Worm (Caenorhabditis elegans): Measurements from ENCODE around the gene C48B4.8.

ce11 chrIII:9521410-9522090 lies 39.5 kb downstream of the C48B4.8 start, which contains the start of the genes clu-1 and prp-40:
- peak; percentile 69 for TF ChIP-seq elt-2 (tag; optimal IDR thresholded peaks at IDR 0.05)
- TF ChIP-seq nfya-1 (tag; optimal IDR thresholded peaks at IDR 0.05; ENCODE audit: insufficient read depth), result peak; percentile 91
- TF ChIP-seq snpc-4 (tag; optimal IDR thresholded peaks at IDR 0.05), result peak; percentile 90
- peak; percentile 71 for TF ChIP-seq egl-27 (tag; optimal IDR thresholded peaks at IDR 0.05)
- peak; percentile 36 for TF ChIP-seq elt-1 (tag; optimal IDR thresholded peaks at IDR 0.05)
- peak; percentile 69 for TF ChIP-seq fkh-10 (GFP tag; optimal IDR thresholded peaks at IDR 0.05)
